Fruit fly (Drosophila melanogaster) whole organism, pupa: Measurements from ENCODE around the gene Art1.

Source experiments
- CG10348 ChIP-seq: fragments of 200-800 bp; sonication (Bioruptor generic); IDR thresholded peaks from 2 replicates; pipeline ENCODE4 v1.3.6; 2022; ENCODE audit warnings: missing biosample characterization, missing genetic modification characterization
- CG12605 ChIP-seq: fragments of 200-800 bp; sonication (Bioruptor generic); IDR thresholded peaks from 2 replicates; pipeline ENCODE4 v1.3.6; 2022; ENCODE audit warnings: missing biosample characterization, missing genetic modification characterization
- CG13204 ChIP-seq: fragments of 200-800 bp; sonication (Bioruptor generic); optimal IDR thresholded peaks from 2 replicates; lab custom pipeline; 2018; ENCODE audit warnings: missing biosample characterization, mild to moderate bottlenecking, missing genetic modification characterization, moderate library complexity
- CG14655 ChIP-seq: fragments of 200-800 bp; sonication (Bioruptor generic); optimal IDR thresholded peaks from 3 replicates; lab custom pipeline; 2017; ENCODE audit warnings: mild to moderate bottlenecking, missing biosample characterization, missing genetic modification reagents, missing genetic modification characterization
- CG15710 ChIP-seq: fragments of 200-800 bp; sonication (Bioruptor generic); optimal IDR thresholded peaks from 2 replicates; lab custom pipeline; 2018; ENCODE audit warnings: missing biosample characterization, mild to moderate bottlenecking, missing genetic modification characterization, moderate library complexity
- CG17806 ChIP-seq: fragments of 200-800 bp; sonication (Bioruptor generic); optimal IDR thresholded peaks from 2 replicates; lab custom pipeline; 2018; ENCODE audit warnings: missing biosample characterization, mild to moderate bottlenecking, missing genetic modification characterization, moderate library complexity
- CG32121 ChIP-seq: fragments of 200-800 bp; sonication (Bioruptor generic); IDR thresholded peaks from 2 replicates; pipeline ENCODE4 v1.3.6; 2022; ENCODE audit warnings: missing biosample characterization, missing genetic modification characterization
- CG34367 ChIP-seq: fragments of 200-800 bp; sonication (Bioruptor generic); optimal IDR thresholded peaks from 2 replicates; lab custom pipeline; 2018; ENCODE audit warnings: missing biosample characterization, mild to moderate bottlenecking, missing genetic modification characterization
- CG4496 ChIP-seq: fragments of 200-800 bp; sonication (Bioruptor generic); IDR thresholded peaks from 3 replicates; pipeline ENCODE4 v1.3.6; 2022; ENCODE audit warnings: missing biosample characterization, missing genetic modification characterization
- CG8159 ChIP-seq: fragments of 200-800 bp; sonication (Bioruptor generic); optimal IDR thresholded peaks from 3 replicates; lab custom pipeline; 2018; ENCODE audit warnings: missing biosample characterization, mild to moderate bottlenecking, missing genetic modification characterization, moderate library complexity
- CG8301 ChIP-seq: fragments of 200-800 bp; sonication (Bioruptor generic); optimal IDR thresholded peaks from 2 replicates; lab custom pipeline; 2018; ENCODE audit warnings: missing biosample characterization, mild to moderate bottlenecking, missing genetic modification characterization
- CG9948 ChIP-seq: fragments of 200-800 bp; sonication (Bioruptor generic); optimal IDR thresholded peaks from 2 replicates; lab custom pipeline; 2018; ENCODE audit warnings: missing biosample characterization, mild to moderate bottlenecking, missing genetic modification characterization, moderate library complexity
- D1 ChIP-seq: fragments of 200-800 bp; sonication (Bioruptor generic); optimal IDR thresholded peaks from 2 replicates; lab custom pipeline; 2018; ENCODE audit warnings: missing biosample characterization, mild to moderate bottlenecking, missing genetic modification characterization, moderate library complexity
- EcR ChIP-seq: fragments of 200-800 bp; sonication (Bioruptor generic); optimal IDR thresholded peaks from 3 replicates; lab custom pipeline; 2019; ENCODE audit warnings: missing biosample characterization, missing genetic modification characterization, mild to moderate bottlenecking, moderate library complexity, missing genetic modification reagents
- Ets98B ChIP-seq: fragments of 200-800 bp; sonication (Bioruptor generic); IDR thresholded peaks from 2 replicates; pipeline ENCODE4 v1.3.6; 2022; ENCODE audit warnings: missing biosample characterization, missing genetic modification characterization
- Pif1A ChIP-seq: fragments of 200-800 bp; sonication (Bioruptor generic); optimal IDR thresholded peaks from 3 replicates; lab custom pipeline; 2016; ENCODE audit warnings: missing biosample characterization, missing genetic modification characterization
- Pif1B ChIP-seq: fragments of 200-800 bp; sonication (Bioruptor generic); optimal IDR thresholded peaks from 3 replicates; lab custom pipeline; 2016; ENCODE audit warnings: missing biosample characterization, missing genetic modification characterization
- Snoo ChIP-seq: fragments of 200-800 bp; sonication (Bioruptor generic); optimal IDR thresholded peaks from 3 replicates; lab custom pipeline; 2017; ENCODE audit warnings: missing biosample characterization, mild to moderate bottlenecking, missing genetic modification characterization, inconsistent platforms
- fd96Ca ChIP-seq: fragments of 200-800 bp; sonication (Bioruptor generic); IDR thresholded peaks from 3 replicates; pipeline ENCODE4 v1.3.6; 2022; ENCODE audit warnings: missing biosample characterization, missing genetic modification characterization
- gl ChIP-seq: fragments of 200-800 bp; sonication (Bioruptor generic); optimal IDR thresholded peaks from 2 replicates; lab custom pipeline; 2018; ENCODE audit warnings: missing biosample characterization, mild to moderate bottlenecking, missing genetic modification characterization
- rn ChIP-seq: fragments of 200-800 bp; sonication (Bioruptor generic); IDR thresholded peaks from 2 replicates; pipeline ENCODE4 v1.3.6; 2022; ENCODE audit warnings: missing biosample characterization, missing genetic modification characterization

Gene Art1

DNA sequence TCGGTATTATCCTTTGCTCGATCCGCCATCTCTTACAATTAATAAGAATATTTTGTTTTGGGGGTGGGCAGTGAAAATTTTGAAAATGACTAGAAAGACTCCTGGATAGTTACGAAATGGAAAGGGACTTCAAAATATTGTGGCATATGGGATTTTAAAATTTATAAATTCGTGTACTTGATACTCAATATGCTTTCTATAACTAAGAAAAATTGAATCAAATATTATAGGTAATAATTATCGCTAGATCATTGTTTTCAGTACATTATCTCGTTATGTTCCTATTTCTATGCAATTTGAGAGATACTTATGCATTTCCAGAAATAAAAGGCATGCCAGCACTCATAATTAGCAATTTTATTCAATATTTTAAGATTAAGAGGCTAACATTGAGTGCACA, 32.5 kb downstream of the Art1 start, which contains the start of gene CG14691:
CG14691 (minus strand) TSS at position 101 of the 400 bp plus-strand sequence.
- TF ChIP-seq Pif1B (GFP tag; lab: Kevin White, UChicago) (no peak), CG13204 (GFP tag; lab: Kevin White, UChicago) (no peak), Pif1A (GFP tag; lab: Kevin White, UChicago) (no peak), CG12605 (GFP tag; lab: Robert Waterston, UW) (no peak), CG17806 (tag; lab: Kevin White, UChicago) (no peak), CG14655 (GFP tag; lab: Kevin White, UChicago) (no peak), rn (GFP tag; lab: Robert Waterston, UW) (no peak), CG8301 (tag; lab: Kevin White, UChicago) (no peak), CG8159 (tag; lab: Kevin White, UChicago) (no peak), CG34367 (no peak), Ets98B (GFP tag; lab: Robert Waterston, UW) (no peak), CG15710 (tag; lab: Kevin White, UChicago) (no peak), fd96Ca (GFP tag; lab: Robert Waterston, UW) (no peak), EcR (GFP tag; lab: Kevin White, UChicago) (no peak), CG32121 (GFP tag; lab: Robert Waterston, UW) (no peak), CG10348 (GFP tag; lab: Robert Waterston, UW) (no peak), Snoo (no peak)
- TF ChIP-seq, all 21 proteins: peak for 0

DNA sequence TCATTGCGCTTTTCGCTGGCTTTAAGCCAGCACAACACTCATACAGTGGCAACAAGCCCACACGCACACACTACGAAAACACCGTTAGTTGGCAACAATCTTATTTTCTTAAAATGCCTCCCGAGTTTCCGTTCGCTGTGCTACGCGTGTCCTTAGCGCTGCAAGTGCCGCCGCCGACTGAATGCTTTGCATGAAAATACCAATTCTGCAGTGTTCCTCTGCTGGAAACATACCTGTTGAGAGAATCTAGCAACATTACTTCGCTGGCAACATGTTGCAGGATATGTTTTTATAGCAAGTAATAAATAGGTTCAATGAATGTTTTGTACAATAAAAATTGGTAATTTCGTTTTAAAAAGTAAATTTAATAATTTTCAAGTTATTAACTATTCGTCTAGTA, 37.0 kb downstream of the Art1 start, which contains the start of gene TkR86C:
TkR86C (minus strand) TSS at position 168 of the 400 bp plus-strand sequence.
- TF ChIP-seq rn (GFP tag; lab: Robert Waterston, UW), result no peak
- TF ChIP-seq CG17806 (tag; lab: Kevin White, UChicago), result no peak
- no peak for TF ChIP-seq fd96Ca (GFP tag; lab: Robert Waterston, UW)
- no peak for TF ChIP-seq D1 (tag; lab: Kevin White, UChicago)
- TF ChIP-seq CG8301 (tag; lab: Kevin White, UChicago), result no peak
- no peak for TF ChIP-seq Pif1A (GFP tag; lab: Kevin White, UChicago)
- no peak for TF ChIP-seq CG9948
- TF ChIP-seq CG32121 (GFP tag; lab: Robert Waterston, UW), result no peak
- no peak for TF ChIP-seq CG15710 (tag; lab: Kevin White, UChicago)
- TF ChIP-seq CG8159 (tag; lab: Kevin White, UChicago), result no peak
- TF ChIP-seq CG13204 (GFP tag; lab: Kevin White, UChicago), result no peak
- no peak for TF ChIP-seq CG4496 (GFP tag; lab: Robert Waterston, UW)
- TF ChIP-seq gl (tag; lab: Kevin White, UChicago), result no peak
- no peak for TF ChIP-seq CG34367
- TF ChIP-seq CG10348 (GFP tag; lab: Robert Waterston, UW), result no peak
- TF ChIP-seq Snoo, result no peak

DNA sequence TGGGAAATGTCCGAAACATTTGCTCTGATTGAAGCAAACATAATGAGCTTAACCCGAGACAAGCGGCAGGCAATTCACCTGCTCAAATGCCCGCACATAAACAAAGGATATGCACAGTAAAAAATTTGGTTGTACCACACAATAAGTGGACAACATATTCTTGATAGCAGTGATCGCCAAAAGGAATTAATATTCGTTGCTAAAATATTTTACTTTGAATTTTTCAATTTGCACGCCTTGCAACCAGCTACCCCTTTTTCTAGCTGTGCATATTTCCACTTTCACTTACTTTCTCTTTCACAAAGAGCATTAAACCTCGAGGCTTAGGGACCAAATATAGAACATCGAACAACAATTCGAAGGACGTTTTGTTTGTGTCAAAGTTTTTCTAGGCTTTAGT, 40.4 kb downstream of the Art1 start:
- no peak for TF ChIP-seq CG4496 (GFP tag; lab: Robert Waterston, UW)
- TF ChIP-seq CG15710 (tag; lab: Kevin White, UChicago), result no peak
- 0 out of 3 replicates have a peak, but pooled peaks have one; percentile 19 for TF ChIP-seq fd96Ca (GFP tag; lab: Robert Waterston, UW)
- TF ChIP-seq CG13204 (GFP tag; lab: Kevin White, UChicago), result no peak
- no peak for TF ChIP-seq CG10348 (GFP tag; lab: Robert Waterston, UW)
